Worm (Caenorhabditis elegans) whole organism, mixed stage, embryonic: Measurements from ENCODE around the gene Y38C1BA.4.

ENCODE experiments used
- M03D4.4 ChIP-seq: sonication (generic microtip); optimal IDR thresholded peaks from 2 replicates; lab custom pipeline; 2017; ENCODE audit warnings: mild to moderate bottlenecking, missing genetic modification characterization, missing compliant biosample characterization
- ces-1 ChIP-seq: fragments of 150-350 bp; optimal IDR thresholded peaks from 2 replicates; lab custom pipeline; 2014; ENCODE audit warnings: missing biosample characterization, missing genetic modification reagents, missing genetic modification characterization
- elt-3 ChIP-seq: fragments of 150-350 bp; optimal IDR thresholded peaks from 2 replicates; lab custom pipeline; 2014; ENCODE audit warnings: missing biosample characterization, missing genetic modification characterization
- flh-1 ChIP-seq: fragments of 200-800 bp; sonication (Bioruptor generic); optimal IDR thresholded peaks from 2 replicates; lab custom pipeline; 2018; ENCODE audit warnings: mild to moderate bottlenecking, missing genetic modification characterization, moderate library complexity, missing compliant biosample characterization
- lin-13 ChIP-seq: fragments of 150-350 bp; optimal IDR thresholded peaks from 2 replicates; lab custom pipeline; 2014; ENCODE audit warnings: missing biosample characterization, missing genetic modification characterization
- mab-5 ChIP-seq: fragments of 150-350 bp; optimal IDR thresholded peaks from 2 replicates; lab custom pipeline; 2014; ENCODE audit warnings: missing biosample characterization, missing genetic modification characterization
- nhr-12 ChIP-seq: fragments of 150-350 bp; optimal IDR thresholded peaks from 2 replicates; lab custom pipeline; 2014; ENCODE audit warnings: missing biosample characterization, missing genetic modification characterization
- pha-4 ChIP-seq: fragments of 150-350 bp; optimal IDR thresholded peaks from 2 replicates; lab custom pipeline; 2018; ENCODE audit warnings: missing biosample characterization, missing genetic modification reagents, missing genetic modification characterization
- snpc-4 ChIP-seq: fragments of 150-350 bp; optimal IDR thresholded peaks from 2 replicates; lab custom pipeline; 2014; ENCODE audit warnings: missing biosample characterization, missing genetic modification characterization
- tbx-8 ChIP-seq: fragments of 200-800 bp; sonication (Bioruptor generic); optimal IDR thresholded peaks from 2 replicates; lab custom pipeline; 2018; ENCODE audit warnings: mild to moderate bottlenecking, missing genetic modification characterization, moderate library complexity, missing compliant biosample characterization
- unc-62 ChIP-seq: fragments of 150-350 bp; optimal IDR thresholded peaks from 2 replicates; lab custom pipeline; 2014; ENCODE audit warnings: missing biosample characterization, missing genetic modification reagents, missing genetic modification characterization
- ztf-11 ChIP-seq: fragments of 150-350 bp; optimal IDR thresholded peaks from 2 replicates; lab custom pipeline; 2014; ENCODE audit warnings: missing biosample characterization, missing genetic modification characterization

DNA sequence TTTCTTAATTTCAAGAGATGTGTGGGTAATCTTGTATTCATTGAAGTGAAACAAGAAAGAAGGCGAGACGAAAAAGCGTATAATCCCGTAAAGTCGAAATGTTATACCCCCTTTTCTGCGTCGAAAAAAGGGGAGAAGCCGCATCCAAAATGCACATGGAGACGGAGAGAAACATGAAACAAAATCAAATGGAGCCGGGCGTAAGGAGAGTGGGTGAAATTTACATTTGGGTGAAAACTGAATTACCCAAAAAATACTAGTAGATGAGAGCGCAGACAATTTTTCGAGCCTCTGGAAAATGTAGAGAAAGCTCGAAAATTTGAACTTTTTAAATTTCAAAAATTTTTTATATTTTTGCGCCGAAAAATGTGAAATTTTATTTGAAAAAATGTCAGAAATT lies 5.4 kb upstream of the Y38C1BA.4 start:
- no peak for TF ChIP-seq pha-4 (tag; lab: Kevin White, UChicago)
- no peak for TF ChIP-seq ztf-11
- no peak for TF ChIP-seq snpc-4 (tag; lab: Kevin White, UChicago)
- no peak for TF ChIP-seq flh-1 (GFP tag; lab: Kevin White, UChicago)
- TF ChIP-seq ces-1 (GFP tag; lab: Kevin White, UChicago): peak; percentile 79
- TF ChIP-seq elt-3 (tag; lab: Kevin White, UChicago): no peak
- no peak for TF ChIP-seq lin-13
- TF ChIP-seq unc-62 (GFP tag; lab: Kevin White, UChicago): no peak
- no peak for TF ChIP-seq M03D4.4 (tag; lab: Kevin White, UChicago)
- no peak for TF ChIP-seq tbx-8 (GFP tag; lab: Kevin White, UChicago)
- TF ChIP-seq mab-5 (tag; lab: Kevin White, UChicago): no peak
- no peak for TF ChIP-seq nhr-12 (tag; lab: Kevin White, UChicago)
